Worm (Caenorhabditis elegans): Measurements from ENCODE around the gene F38E1.3.
A peak's percentile ranks its signal among the peaks of the same experiment; 100 is the strongest.

- TF ChIP-seq Y116A8C.19 (tag; optimal IDR thresholded peaks at IDR 0.05; ENCODE audit: borderline replicate concordance) (no peak), zag-1 (tag; optimal IDR thresholded peaks at IDR 0.05) (no peak), nhr-11 (tag; optimal IDR thresholded peaks at IDR 0.05) (no peak), unc-62 (GFP tag; optimal IDR thresholded peaks at IDR 0.05) (no peak), F16B12.6 (tag; optimal IDR thresholded peaks at IDR 0.05) (no peak), elt-2 (tag; optimal IDR thresholded peaks at IDR 0.05) (no peak), mab-9 (GFP tag; IDR thresholded peaks at IDR 0.05) (no peak), aly-2 (tag; optimal IDR thresholded peaks at IDR 0.05) (no peak), hlh-4 (tag; optimal IDR thresholded peaks at IDR 0.05) (no peak), lin-14 (GFP tag; optimal IDR thresholded peaks at IDR 0.05) (peak; percentile 41), unc-130 (tag; optimal IDR thresholded peaks at IDR 0.05) (no peak), fkh-8 (tag; optimal IDR thresholded peaks at IDR 0.05) (no peak), snpc-4 (tag; optimal IDR thresholded peaks at IDR 0.05) (no peak), tbx-2 (tag; optimal IDR thresholded peaks at IDR 0.05) (no peak)
These were observed 25.3 kb downstream of the F38E1.3 start for ce11 chrV:8401267-8401666.

Measured in whole organism, L1 larva.